Worm (Caenorhabditis elegans) whole organism, early embryonic: ENCODE measurements around the gene Y69H2.10.

ENCODE experiments used
- ama-1 ChIP-seq: fragments of 150-350 bp; optimal IDR thresholded peaks from 2 replicates; lab custom pipeline; 2014
- ceh-13 ChIP-seq: fragments of 200-800 bp; sonication (Bioruptor generic); optimal IDR thresholded peaks from 2 replicates; lab custom pipeline; 2018; ENCODE audit warnings: mild to moderate bottlenecking, missing genetic modification characterization, missing compliant biosample characterization
- ceh-36 ChIP-seq: sonication (generic microtip); optimal IDR thresholded peaks from 2 replicates; lab custom pipeline; 2016; ENCODE audit warnings: missing genetic modification characterization, inconsistent platforms, missing compliant biosample characterization
- flt-1 ChIP-seq: fragments of 200-800 bp; sonication (Bioruptor generic); IDR thresholded peaks from 2 replicates; pipeline ENCODE4 v1.3.6; 2022; ENCODE audit warnings: missing genetic modification characterization, missing compliant biosample characterization
- tbx-11 ChIP-seq: fragments of 200-800 bp; sonication (Bioruptor generic); IDR thresholded peaks from 2 replicates; pipeline ENCODE4 v1.3.6; 2022; ENCODE audit warnings: missing genetic modification characterization, missing compliant biosample characterization
- tra-4 ChIP-seq: sonication (generic microtip); optimal IDR thresholded peaks from 2 replicates; lab custom pipeline; 2017; ENCODE audit warnings: missing genetic modification characterization, missing compliant biosample characterization

DNA sequence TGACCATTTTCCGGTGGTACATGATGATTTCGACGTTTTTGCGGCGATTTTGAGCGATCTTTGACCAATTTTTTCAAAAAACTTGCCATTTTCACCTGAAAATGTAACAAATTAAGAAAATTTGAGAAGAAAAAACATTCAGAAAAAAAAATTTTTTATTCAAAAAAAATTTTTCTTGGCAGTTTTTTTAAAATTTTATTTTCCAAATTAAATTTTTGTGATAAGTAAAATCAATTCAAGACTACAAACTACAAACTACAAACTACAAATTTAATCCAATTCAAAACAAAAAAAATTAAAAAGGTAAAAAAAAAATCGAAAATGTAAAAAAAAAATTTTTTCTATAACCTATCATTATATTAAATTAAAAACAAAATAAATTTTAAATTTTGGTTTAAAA lies 43.4 kb upstream of the Y69H2.10 start, which contains the start of gene Y69H2.15:
- TF ChIP-seq ama-1 (lab: Kevin White, UChicago) (no peak), tra-4 (tag; lab: Kevin White, UChicago) (no peak), flt-1 (GFP tag; lab: Robert Waterston, UW) (no peak), ceh-13 (GFP tag; lab: Kevin White, UChicago) (no peak), ceh-36 (no peak), tbx-11 (GFP tag; lab: Robert Waterston, UW) (no peak)
